Fruit fly (Drosophila melanogaster) whole organism, embryonic: ENCODE data around the gene CG5087.

ENCODE experiments used
- Ada2b ChIP-seq: fragments of 200-800 bp; sonication (Bioruptor generic); IDR thresholded peaks from 2 replicates; pipeline ENCODE4 v1.3.6; 2022; ENCODE audit warnings: missing biosample characterization, missing genetic modification characterization
- Aef1 ChIP-seq: fragments of 200-800 bp; sonication (Bioruptor generic); IDR thresholded peaks from 3 replicates; pipeline ENCODE4 v1.3.6; 2022; ENCODE audit warnings: missing biosample characterization, missing genetic modification characterization
- CG10147 ChIP-seq: fragments of 200-800 bp; sonication (Bioruptor generic); optimal IDR thresholded peaks from 2 replicates; lab custom pipeline; 2019; ENCODE audit warnings: missing biosample characterization, mild to moderate bottlenecking, missing genetic modification characterization, moderate library complexity
- CG10366 ChIP-seq: fragments of 200-800 bp; sonication (Bioruptor generic); IDR thresholded peaks from 2 replicates; pipeline ENCODE4 v1.3.6; 2022; ENCODE audit warnings: missing biosample characterization, missing genetic modification characterization
- CG10979 ChIP-seq: fragments of 200-800 bp; sonication (Bioruptor generic); optimal IDR thresholded peaks from 2 replicates; lab custom pipeline; 2018; ENCODE audit warnings: missing biosample characterization, mild to moderate bottlenecking, missing genetic modification characterization, moderate library complexity
- CG11696 ChIP-seq: fragments of 200-800 bp; sonication (Bioruptor generic); IDR thresholded peaks from 2 replicates; pipeline ENCODE4 v1.3.6; 2022; ENCODE audit warnings: missing biosample characterization, missing genetic modification characterization
- CG12155 ChIP-seq: fragments of 200-800 bp; sonication (Bioruptor generic); optimal IDR thresholded peaks from 3 replicates; lab custom pipeline; 2016; ENCODE audit warnings: missing biosample characterization, missing genetic modification characterization
- CG12219 ChIP-seq: fragments of 200-800 bp; sonication (Bioruptor generic); optimal IDR thresholded peaks from 3 replicates; lab custom pipeline; 2018; ENCODE audit warnings: missing biosample characterization, mild to moderate bottlenecking, missing genetic modification characterization
- CG1529 ChIP-seq: fragments of 200-800 bp; sonication (Bioruptor generic); optimal IDR thresholded peaks from 3 replicates; lab custom pipeline; 2018; ENCODE audit warnings: missing biosample characterization, missing genetic modification characterization
- CG1603 ChIP-seq: fragments of 200-800 bp; sonication (Bioruptor generic); optimal IDR thresholded peaks from 2 replicates; lab custom pipeline; 2019; ENCODE audit warnings: missing biosample characterization, mild to moderate bottlenecking, missing genetic modification characterization, moderate library complexity
- CG17359 ChIP-seq: fragments of 200-800 bp; sonication (Bioruptor generic); optimal IDR thresholded peaks from 3 replicates; lab custom pipeline; 2018; ENCODE audit warnings: missing biosample characterization, mild to moderate bottlenecking, missing genetic modification characterization, moderate library complexity
- CG18011 ChIP-seq: fragments of 200-800 bp; sonication (Bioruptor generic); optimal IDR thresholded peaks from 2 replicates; lab custom pipeline; 2017; ENCODE audit warnings: missing biosample characterization, missing genetic modification characterization, mild to moderate bottlenecking, moderate library complexity, missing genotype
- CG2129 ChIP-seq: fragments of 200-800 bp; sonication (Bioruptor generic); IDR thresholded peaks from 2 replicates; pipeline ENCODE4 v1.3.6; 2022; ENCODE audit warnings: missing biosample characterization, missing genetic modification characterization; ENCODE audit not compliant: partially characterized antibody
- CG2889 ChIP-seq: fragments of 200-800 bp; sonication (Bioruptor generic); IDR thresholded peaks from 3 replicates; pipeline ENCODE4 v1.3.6; 2022; ENCODE audit warnings: missing biosample characterization, missing genetic modification characterization
- CG31224 ChIP-seq: fragments of 200-800 bp; sonication (Bioruptor generic); IDR thresholded peaks from 2 replicates; pipeline ENCODE4 v1.3.6; 2022; ENCODE audit warnings: missing biosample characterization, missing genetic modification characterization
- CG31388 ChIP-seq: fragments of 200-800 bp; sonication (Bioruptor generic); optimal IDR thresholded peaks from 2 replicates; lab custom pipeline; 2016; ENCODE audit warnings: missing biosample characterization, missing genetic modification characterization
- CG6254 ChIP-seq: fragments of 200-800 bp; sonication (Bioruptor generic); optimal IDR thresholded peaks from 3 replicates; lab custom pipeline; 2017; ENCODE audit warnings: mild to moderate bottlenecking, missing biosample characterization, missing genetic modification reagents, missing genetic modification characterization
- CG6689 ChIP-seq: fragments of 200-800 bp; sonication (Bioruptor generic); IDR thresholded peaks from 2 replicates; pipeline ENCODE4 v1.3.6; 2022; ENCODE audit warnings: missing biosample characterization, missing genetic modification characterization
- CG6765 ChIP-seq: fragments of 200-800 bp; sonication (Bioruptor generic); optimal IDR thresholded peaks from 3 replicates; lab custom pipeline; 2017; ENCODE audit warnings: missing biosample characterization, mild to moderate bottlenecking, missing genetic modification characterization
- CG7987 ChIP-seq: fragments of 200-800 bp; sonication (Bioruptor generic); optimal IDR thresholded peaks from 2 replicates; lab custom pipeline; 2018; ENCODE audit warnings: missing biosample characterization, mild to moderate bottlenecking, missing genetic modification characterization, moderate library complexity
- CG8944 ChIP-seq: fragments of 200-800 bp; sonication (Bioruptor generic); optimal IDR thresholded peaks from 3 replicates; lab custom pipeline; 2016; ENCODE audit warnings: missing biosample characterization, missing genetic modification characterization
- CG9437 ChIP-seq: fragments of 200-800 bp; sonication (Bioruptor generic); optimal IDR thresholded peaks from 2 replicates; lab custom pipeline; 2018; ENCODE audit warnings: missing biosample characterization, mild to moderate bottlenecking, missing genetic modification characterization
- CG9817 ChIP-seq: fragments of 200-800 bp; sonication (Bioruptor generic); optimal IDR thresholded peaks from 2 replicates; lab custom pipeline; 2018; ENCODE audit warnings: missing biosample characterization, mild to moderate bottlenecking, missing genetic modification characterization, moderate library complexity
- Chrac-16 ChIP-seq: fragments of 200-800 bp; sonication (Bioruptor generic); optimal IDR thresholded peaks from 3 replicates; lab custom pipeline; 2016; ENCODE audit warnings: missing biosample characterization, missing genetic modification characterization
- Deaf1 ChIP-seq: fragments of 200-800 bp; optimal IDR thresholded peaks from 3 replicates; lab custom pipeline; 2019; ENCODE audit warnings: missing biosample characterization, mild to moderate bottlenecking, missing genetic modification characterization, moderate library complexity
- ERR ChIP-seq: fragments of 200-800 bp; sonication (Bioruptor generic); optimal IDR thresholded peaks from 2 replicates; lab custom pipeline; 2016; ENCODE audit warnings: missing biosample characterization, missing genetic modification characterization
- NK7.1 ChIP-seq: fragments of 200-800 bp; sonication (Bioruptor generic); optimal IDR thresholded peaks from 3 replicates; lab custom pipeline; 2016; ENCODE audit warnings: missing biosample characterization, missing genetic modification characterization
- Nf-YA ChIP-seq: fragments of 200-800 bp; sonication (Bioruptor generic); IDR thresholded peaks from 2 replicates; pipeline ENCODE4 v1.3.6; 2022; ENCODE audit warnings: missing biosample characterization, missing genetic modification characterization
- Xrp1 ChIP-seq: fragments of 200-800 bp; sonication (Bioruptor generic); IDR thresholded peaks from 2 replicates; pipeline ENCODE4 v1.3.6; 2022; ENCODE audit warnings: missing biosample characterization, missing genetic modification characterization
- abd-A ChIP-seq: fragments of 200-800 bp; sonication (Bioruptor generic); optimal IDR thresholded peaks from 3 replicates; lab custom pipeline; 2019; ENCODE audit warnings: missing biosample characterization, mild to moderate bottlenecking, missing genetic modification characterization, moderate library complexity
- caup ChIP-seq: fragments of 200-800 bp; sonication (Bioruptor generic); optimal IDR thresholded peaks from 3 replicates; lab custom pipeline; 2017; ENCODE audit warnings: missing biosample characterization, mild to moderate bottlenecking, missing genetic modification characterization, moderate library complexity; ENCODE audit not compliant: severe bottlenecking
- cg ChIP-seq: fragments of 200-800 bp; sonication (Bioruptor generic); optimal IDR thresholded peaks from 3 replicates; lab custom pipeline; 2019; ENCODE audit warnings: missing biosample characterization, mild to moderate bottlenecking, missing genetic modification characterization, moderate library complexity
- chm ChIP-seq: fragments of 200-800 bp; sonication (Bioruptor generic); IDR thresholded peaks from 2 replicates; pipeline ENCODE4 v1.3.6; 2022; ENCODE audit warnings: missing biosample characterization, missing genetic modification characterization
- cwo ChIP-seq: fragments of 200-800 bp; sonication (Bioruptor generic); optimal IDR thresholded peaks from 3 replicates; lab custom pipeline; 2017; ENCODE audit warnings: missing biosample characterization, missing genetic modification characterization, mild to moderate bottlenecking, moderate library complexity, missing genetic modification reagents
- dmrt99B ChIP-seq: fragments of 200-800 bp; sonication (Bioruptor generic); optimal IDR thresholded peaks from 2 replicates; lab custom pipeline; 2018; ENCODE audit warnings: missing biosample characterization, mild to moderate bottlenecking, missing genetic modification characterization, moderate library complexity
- exex ChIP-seq: fragments of 200-800 bp; sonication (Bioruptor generic); optimal IDR thresholded peaks from 4 replicates; lab custom pipeline; 2018; ENCODE audit warnings: missing biosample characterization, mild to moderate bottlenecking, missing genetic modification characterization, moderate library complexity
- grau ChIP-seq: fragments of 200-800 bp; optimal IDR thresholded peaks from 3 replicates; lab custom pipeline; 2019; ENCODE audit warnings: missing biosample characterization, mild to moderate bottlenecking, missing genetic modification characterization, moderate library complexity
- gro ChIP-seq: fragments of 200-800 bp; sonication (Bioruptor generic); optimal IDR thresholded peaks from 2 replicates; lab custom pipeline; 2016; ENCODE audit warnings: missing biosample characterization, missing genetic modification characterization
- hth ChIP-seq: fragments of >200 bp; optimal IDR thresholded peaks from 2 replicates; lab custom pipeline; 2017; ENCODE audit warnings: inconsistent platforms
- kay ChIP-seq: fragments of 200-800 bp; sonication (Bioruptor generic); optimal IDR thresholded peaks from 2 replicates; lab custom pipeline; 2016; ENCODE audit warnings: missing biosample characterization, missing genetic modification characterization
- mirr ChIP-seq: fragments of 200-800 bp; sonication (Bioruptor generic); optimal IDR thresholded peaks from 3 replicates; lab custom pipeline; 2018; ENCODE audit warnings: missing biosample characterization, mild to moderate bottlenecking, missing genetic modification characterization
- nau ChIP-seq: fragments of 200-800 bp; sonication (Bioruptor generic); optimal IDR thresholded peaks from 3 replicates; lab custom pipeline; 2017; ENCODE audit warnings: missing biosample characterization, mild to moderate bottlenecking, missing genetic modification characterization, missing genetic modification reagents
- peb ChIP-seq: fragments of 200-800 bp; sonication (Bioruptor generic); IDR thresholded peaks from 2 replicates; pipeline ENCODE4 v1.3.6; 2022; ENCODE audit warnings: missing biosample characterization, missing genetic modification characterization
- ranshi ChIP-seq: fragments of 200-800 bp; sonication (Bioruptor generic); IDR thresholded peaks from 2 replicates; pipeline ENCODE4 v1.3.6; 2022; ENCODE audit warnings: missing biosample characterization, missing genetic modification characterization
- scrt ChIP-seq: fragments of 200-800 bp; sonication (Bioruptor generic); optimal IDR thresholded peaks from 2 replicates; lab custom pipeline; 2018; ENCODE audit warnings: missing biosample characterization, mild to moderate bottlenecking, missing genetic modification characterization, moderate library complexity
- sna ChIP-seq: fragments of 200-800 bp; sonication (Bioruptor generic); IDR thresholded peaks from 2 replicates; pipeline ENCODE4 v1.3.6; 2022; ENCODE audit warnings: missing biosample characterization, missing genetic modification characterization; ENCODE audit not compliant: partially characterized antibody
- trh ChIP-seq: fragments of 200-800 bp; sonication (Bioruptor generic); optimal IDR thresholded peaks from 2 replicates; lab custom pipeline; 2016; ENCODE audit warnings: missing biosample characterization, missing genetic modification characterization
- usp ChIP-seq: fragments of >200 bp; optimal IDR thresholded peaks from 2 replicates; lab custom pipeline; 2017; ENCODE audit warnings: missing biosample characterization, missing genetic modification characterization
- vvl ChIP-seq: fragments of 200-800 bp; sonication (Bioruptor generic); IDR thresholded peaks from 2 replicates; pipeline ENCODE4 v1.3.6; 2022; ENCODE audit warnings: missing biosample characterization, missing genetic modification characterization
- wek ChIP-seq: fragments of 200-800 bp; sonication (Bioruptor generic); optimal IDR thresholded peaks from 3 replicates; lab custom pipeline; 2018; ENCODE audit warnings: missing biosample characterization, mild to moderate bottlenecking, missing genetic modification characterization, moderate library complexity
- z ChIP-seq: fragments of 200-800 bp; sonication (Bioruptor generic); IDR thresholded peaks from 3 replicates; pipeline ENCODE4 v1.3.6; 2022; ENCODE audit warnings: missing biosample characterization, missing genetic modification characterization

The CG5087 gene

DNA sequence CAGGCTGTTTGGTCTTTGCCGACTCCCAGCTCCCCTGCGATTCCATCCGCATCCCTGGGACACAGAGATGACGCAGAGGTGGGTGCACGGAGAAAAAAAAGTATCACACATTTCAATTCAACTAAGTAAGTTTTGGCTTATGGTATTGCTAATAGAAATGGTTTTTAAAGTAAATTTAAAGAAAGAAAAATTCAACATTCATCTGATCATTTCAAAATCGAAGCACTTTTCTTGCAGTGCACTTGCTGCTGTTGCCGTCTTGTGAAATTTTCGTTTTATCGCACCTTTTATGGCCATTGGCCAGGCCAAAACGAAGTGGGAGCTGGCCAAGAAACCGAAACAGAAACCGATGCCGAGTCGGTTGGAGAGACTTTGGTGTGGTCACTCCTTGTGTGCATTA is 47.3 kb downstream of the CG5087 start (continued):
- TF ChIP-seq CG10979 (tag; lab: Kevin White, UChicago) (peak; percentile 80), CG6254 (GFP tag; lab: Kevin White, UChicago) (peak; percentile 67), CG31224 (GFP tag; lab: Robert Waterston, UW) (peak; percentile 54; the same call in 1 of the 2 replicates), Aef1 (GFP tag; lab: Robert Waterston, UW) (peak; percentile 48; the same call in 1 of the 3 replicates), cwo (GFP tag; lab: Kevin White, UChicago) (peak; percentile 42), CG9437 (GFP tag; lab: Kevin White, UChicago) (peak; percentile 10), CG10366 (peak; percentile 71), CG8944 (peak; percentile 0), Deaf1 (tag; lab: Kevin White, UChicago) (peak; percentile 56), CG31388 (no peak), abd-A (no peak), CG7987 (GFP tag; lab: Kevin White, UChicago) (no peak), cg (no peak), sna (GFP tag; lab: Robert Waterston, UW) (no peak), CG9817 (tag; lab: Kevin White, UChicago) (no peak), ERR (GFP tag; lab: Kevin White, UChicago) (no peak), gro (no peak), grau (tag; lab: Kevin White, UChicago) (peak; percentile 52), trh (no peak), CG11696 (GFP tag; lab: Robert Waterston, UW) (no peak), kay (peak; percentile 61), exex (no peak), CG2129 (GFP tag; lab: Robert Waterston, UW) (no peak), nau (no peak), z (GFP tag; lab: Robert Waterston, UW) (no peak), CG17359 (tag; lab: Kevin White, UChicago) (peak; percentile 79), hth (lab: Kevin White, UChicago) (no peak), Xrp1 (GFP tag; lab: Robert Waterston, UW) (peak; percentile 88), Ada2b (GFP tag; lab: Robert Waterston, UW) (peak; percentile 81), CG6765 (GFP tag; lab: Kevin White, UChicago) (peak; percentile 18), ranshi (GFP tag; lab: Robert Waterston, UW) (peak; percentile 72; the same call in 1 of the 2 replicates), Chrac-16 (GFP tag; lab: Kevin White, UChicago) (peak; percentile 47), peb (peak; percentile 71), chm (GFP tag; lab: Robert Waterston, UW) (peak; percentile 82), CG1529 (GFP tag; lab: Kevin White, UChicago) (peak; percentile 14), usp (GFP tag; lab: Kevin White, UChicago) (no peak), Nf-YA (peak; percentile 60), vvl (GFP tag; lab: Robert Waterston, UW) (peak; percentile 84), CG1603 (peak; percentile 64), scrt (GFP tag; lab: Kevin White, UChicago) (peak; percentile 14), CG10147 (GFP tag; lab: Kevin White, UChicago) (peak; percentile 37), CG18011 (GFP tag; lab: Kevin White, UChicago) (no peak), CG12219 (GFP tag; lab: Kevin White, UChicago) (peak; percentile 22), dmrt99B (tag; lab: Kevin White, UChicago) (peak; percentile 82), CG6689 (peak; percentile 83), mirr (GFP tag; lab: Kevin White, UChicago) (no peak), wek (no peak), CG12155 (GFP tag; lab: Kevin White, UChicago) (no peak), CG2889 (GFP tag; lab: Robert Waterston, UW) (0 out of 3 replicates have a peak, but pooled peaks have one; percentile 49), caup (peak; percentile 34), NK7.1 (GFP tag; lab: Kevin White, UChicago) (peak; percentile 15)
